Fruit fly (Drosophila melanogaster) whole organism, embryonic: Measurements from ENCODE around the gene Est-P.
A peak's percentile ranks its signal among the peaks of the same experiment; 100 is the strongest.

Experiments used
- Abd-B ChIP-seq: fragments of 200-800 bp; sonication (Bioruptor generic); optimal IDR thresholded peaks from 2 replicates; lab custom pipeline; 2018; ENCODE audit warnings: missing biosample characterization, mild to moderate bottlenecking, missing genetic modification characterization, moderate library complexity
- CG10654 ChIP-seq: fragments of 200-800 bp; sonication (Bioruptor generic); optimal IDR thresholded peaks from 2 replicates; lab custom pipeline; 2016; ENCODE audit warnings: missing biosample characterization, missing genetic modification characterization
- CG11504 ChIP-seq: fragments of 200-800 bp; sonication (Bioruptor generic); optimal IDR thresholded peaks from 3 replicates; lab custom pipeline; 2019; ENCODE audit warnings: missing biosample characterization, mild to moderate bottlenecking, missing genetic modification characterization, moderate library complexity
- CG11695 ChIP-seq: fragments of 200-800 bp; sonication (Bioruptor generic); IDR thresholded peaks from 3 replicates; pipeline ENCODE4 v1.3.6; 2022; ENCODE audit warnings: missing biosample characterization, missing genetic modification characterization
- CG15269 ChIP-seq: fragments of 200-800 bp; sonication (Bioruptor generic); optimal IDR thresholded peaks from 2 replicates; lab custom pipeline; 2018; ENCODE audit warnings: missing biosample characterization, mild to moderate bottlenecking, missing genetic modification characterization, moderate library complexity
- CG17802 ChIP-seq: fragments of 200-800 bp; sonication (Bioruptor generic); optimal IDR thresholded peaks from 2 replicates; lab custom pipeline; 2018; ENCODE audit warnings: missing biosample characterization, mild to moderate bottlenecking, missing genetic modification characterization, moderate library complexity
- CG18476 ChIP-seq: fragments of 200-800 bp; sonication (Bioruptor generic); optimal IDR thresholded peaks from 2 replicates; lab custom pipeline; 2016; ENCODE audit warnings: missing biosample characterization, mild to moderate bottlenecking, missing genetic modification characterization
- CG18599 ChIP-seq: fragments of 200-800 bp; sonication (Bioruptor generic); optimal IDR thresholded peaks from 3 replicates; lab custom pipeline; 2017; ENCODE audit warnings: missing biosample characterization, missing genetic modification characterization, mild to moderate bottlenecking, moderate library complexity, missing genetic modification reagents
- CG2678 ChIP-seq: fragments of 200-800 bp; sonication (Bioruptor generic); optimal IDR thresholded peaks from 3 replicates; lab custom pipeline; 2019; ENCODE audit warnings: missing biosample characterization, mild to moderate bottlenecking, missing genetic modification characterization, moderate library complexity
- CG30403 ChIP-seq: fragments of 200-800 bp; sonication (Bioruptor generic); optimal IDR thresholded peaks from 3 replicates; lab custom pipeline; 2016; ENCODE audit warnings: missing biosample characterization, missing genetic modification characterization
- CG3281 ChIP-seq: fragments of 200-800 bp; sonication (Bioruptor generic); optimal IDR thresholded peaks from 3 replicates; lab custom pipeline; 2017; ENCODE audit warnings: missing biosample characterization, mild to moderate bottlenecking, missing genetic modification characterization
- CG4820 ChIP-seq: fragments of 200-800 bp; sonication (Bioruptor generic); optimal IDR thresholded peaks from 3 replicates; lab custom pipeline; 2016; ENCODE audit warnings: missing biosample characterization, missing genetic modification characterization
- CG7839 ChIP-seq: fragments of 200-800 bp; sonication (Bioruptor generic); optimal IDR thresholded peaks from 3 replicates; lab custom pipeline; 2018; ENCODE audit warnings: missing biosample characterization, mild to moderate bottlenecking, missing genetic modification characterization, moderate library complexity
- Camta ChIP-seq: fragments of 200-800 bp; sonication (Bioruptor generic); optimal IDR thresholded peaks from 2 replicates; lab custom pipeline; 2016; ENCODE audit warnings: missing biosample characterization, missing genetic modification characterization
- CoRest ChIP-seq: fragments of 200-800 bp; sonication (Bioruptor generic); optimal IDR thresholded peaks from 3 replicates; lab custom pipeline; 2018; ENCODE audit warnings: missing biosample characterization, mild to moderate bottlenecking, missing genetic modification characterization, moderate library complexity
- Drgx ChIP-seq: fragments of 200-800 bp; sonication (Bioruptor generic); IDR thresholded peaks from 2 replicates; pipeline ENCODE4 v1.3.6; 2022; ENCODE audit warnings: missing biosample characterization, missing genetic modification characterization
- Meics ChIP-seq: fragments of 200-800 bp; sonication (Bioruptor generic); optimal IDR thresholded peaks from 2 replicates; lab custom pipeline; 2017; ENCODE audit warnings: missing biosample characterization, mild to moderate bottlenecking, missing genetic modification characterization
- Oli ChIP-seq: fragments of 200-800 bp; sonication (Bioruptor generic); optimal IDR thresholded peaks from 2 replicates; lab custom pipeline; 2018; ENCODE audit warnings: missing biosample characterization, mild to moderate bottlenecking, missing genetic modification characterization, moderate library complexity
- Sox100B ChIP-seq: fragments of 200-800 bp; sonication (Bioruptor generic); optimal IDR thresholded peaks from 3 replicates; lab custom pipeline; 2018; ENCODE audit warnings: missing biosample characterization, mild to moderate bottlenecking, missing genetic modification characterization
- YL-1 ChIP-seq: fragments of 200-800 bp; sonication (Bioruptor generic); optimal IDR thresholded peaks from 3 replicates; lab custom pipeline; 2017; ENCODE audit warnings: missing biosample characterization, mild to moderate bottlenecking, missing genetic modification characterization
- ase ChIP-seq: fragments of 200-800 bp; sonication (Bioruptor generic); IDR thresholded peaks from 3 replicates; pipeline ENCODE4 v1.3.6; 2022; ENCODE audit warnings: missing biosample characterization, missing genetic modification characterization
- corto ChIP-seq: fragments of 200-800 bp; sonication (Bioruptor generic); optimal IDR thresholded peaks from 2 replicates; lab custom pipeline; 2016; ENCODE audit warnings: missing biosample characterization, mild to moderate bottlenecking, missing genetic modification characterization, moderate library complexity
- crol ChIP-seq: fragments of 200-800 bp; sonication (Bioruptor generic); IDR thresholded peaks from 2 replicates; pipeline ENCODE4 v1.3.6; 2022; ENCODE audit warnings: missing biosample characterization, missing genetic modification characterization
- danr ChIP-seq: fragments of 200-800 bp; sonication (Bioruptor generic); IDR thresholded peaks from 2 replicates; pipeline ENCODE4 v1.3.6; 2022; ENCODE audit warnings: missing biosample characterization, missing genetic modification characterization
- dmrt11E ChIP-seq: fragments of 200-800 bp; sonication (Bioruptor generic); optimal IDR thresholded peaks from 3 replicates; lab custom pipeline; 2018; ENCODE audit warnings: missing biosample characterization, mild to moderate bottlenecking, missing genetic modification characterization, moderate library complexity
- dmrt99B ChIP-seq: fragments of 200-800 bp; sonication (Bioruptor generic); optimal IDR thresholded peaks from 2 replicates; lab custom pipeline; 2018; ENCODE audit warnings: missing biosample characterization, mild to moderate bottlenecking, missing genetic modification characterization, moderate library complexity
- dysf ChIP-seq: fragments of 200-800 bp; sonication (Bioruptor generic); IDR thresholded peaks from 3 replicates; pipeline ENCODE4 v1.3.6; 2022; ENCODE audit warnings: missing biosample characterization, missing genetic modification characterization
- esg ChIP-seq: fragments of 200-800 bp; sonication (Bioruptor generic); conservative IDR thresholded peaks from 2 replicates; pipeline ENCODE4 v1.3.6; 2022; ENCODE audit warnings: missing biosample characterization, missing genetic modification characterization
- gem ChIP-seq: fragments of 200-800 bp; sonication (Bioruptor generic); optimal IDR thresholded peaks from 2 replicates; lab custom pipeline; 2019; ENCODE audit warnings: missing biosample characterization, mild to moderate bottlenecking, missing genetic modification characterization, moderate library complexity
- lmd ChIP-seq: fragments of 200-800 bp; sonication (Bioruptor generic); IDR thresholded peaks from 2 replicates; pipeline ENCODE4 v1.3.6; 2022; ENCODE audit warnings: missing biosample characterization, missing genetic modification characterization
- nmo ChIP-seq: fragments of 200-800 bp; sonication (Bioruptor generic); optimal IDR thresholded peaks from 2 replicates; lab custom pipeline; 2018; ENCODE audit warnings: missing biosample characterization, mild to moderate bottlenecking, missing genetic modification characterization, moderate library complexity
- pb ChIP-seq: fragments of 200-800 bp; sonication (Bioruptor generic); optimal IDR thresholded peaks from 3 replicates; lab custom pipeline; 2016; ENCODE audit warnings: missing biosample characterization, missing genetic modification characterization
- phol ChIP-seq: fragments of 200-800 bp; sonication (Bioruptor generic); optimal IDR thresholded peaks from 3 replicates; lab custom pipeline; 2018; ENCODE audit warnings: missing biosample characterization, mild to moderate bottlenecking, missing genetic modification characterization, moderate library complexity
- prd ChIP-seq, 3 experiments: fragments of >200 bp in 2 of 3; fragments of 200-800 bp in 1 of 3; sonication (Bioruptor generic) in 1 of 3; optimal IDR thresholded peaks in 2 of 3; IDR thresholded peaks in 1 of 3; 2 replicates in 2 of 3; 3 replicates in 1 of 3; pipeline versions ENCODE4 v1.3.6 to Lab custom; 2017 to 2022; ENCODE audit warnings: missing biosample characterization in 1 of 3, missing genetic modification characterization in 1 of 3
- row ChIP-seq: fragments of 200-800 bp; sonication (Bioruptor generic); IDR thresholded peaks from 3 replicates; pipeline ENCODE4 v1.3.6; 2022; ENCODE audit warnings: missing biosample characterization, missing genetic modification characterization
- sens ChIP-seq: fragments of 200-800 bp; sonication (Bioruptor generic); peaks from one replicate; lab custom pipeline; 2016; ENCODE audit warnings: missing biosample characterization, missing genetic modification characterization
- ssp ChIP-seq: fragments of 200-800 bp; sonication (Bioruptor generic); IDR thresholded peaks from 2 replicates; pipeline ENCODE4 v1.3.6; 2022; ENCODE audit warnings: missing biosample characterization, missing genetic modification characterization
- stwl ChIP-seq: fragments of 200-800 bp; sonication (Bioruptor generic); optimal IDR thresholded peaks from 3 replicates; lab custom pipeline; 2018; ENCODE audit warnings: missing biosample characterization, mild to moderate bottlenecking, missing genetic modification characterization, moderate library complexity
- tap ChIP-seq: fragments of 200-800 bp; optimal IDR thresholded peaks from 3 replicates; lab custom pipeline; 2019; ENCODE audit warnings: missing biosample characterization, mild to moderate bottlenecking, missing genetic modification characterization, moderate library complexity
- ttk ChIP-seq: fragments of 200-800 bp; sonication (Bioruptor generic); IDR thresholded peaks from 2 replicates; pipeline ENCODE4 v2.1.2; 2022; ENCODE audit warnings: missing biosample characterization, missing genetic modification characterization

The Est-P gene

dm6 chr3L:12223635-12224016 is 33.1 kb downstream of the Est-P start:
- TF ChIP-seq CoRest (tag; lab: Kevin White, UChicago) (peak; percentile 7), Oli (peak; percentile 15), dmrt11E (no peak), gem (peak; percentile 38), Sox100B (GFP tag; lab: Kevin White, UChicago) (peak; percentile 28), sens (GFP tag; lab: Kevin White, UChicago) (peak; percentile 83), esg (GFP tag; lab: Robert Waterston, UW) (no peak), row (GFP tag; lab: Robert Waterston, UW) (peak; percentile 27; the same call in 1 of the 3 replicates), Abd-B (GFP tag; lab: Kevin White, UChicago) (no peak), CG18599 (GFP tag; lab: Kevin White, UChicago) (peak; percentile 43), crol (GFP tag; lab: Robert Waterston, UW) (0 out of 2 replicates have a peak, but pooled peaks have one; percentile 4), dmrt99B (tag; lab: Kevin White, UChicago) (peak; percentile 23), CG10654 (GFP tag; lab: Kevin White, UChicago) (no peak), tap (tag; lab: Kevin White, UChicago) (peak; percentile 9), CG18476 (GFP tag; lab: Kevin White, UChicago) (peak; percentile 15), CG3281 (GFP tag; lab: Kevin White, UChicago) (peak; percentile 22), CG2678 (tag; lab: Kevin White, UChicago) (peak; percentile 11), ttk (no peak), YL-1 (GFP tag; lab: Kevin White, UChicago) (no peak), lmd (GFP tag; lab: Robert Waterston, UW) (peak; percentile 42), corto (GFP tag; lab: Kevin White, UChicago) (no peak), prd (optimal IDR thresholded peaks at IDR 0.05; lab: Kevin White, UChicago) (no peak), prd (GFP tag; IDR thresholded peaks at IDR 0.05; lab: Robert Waterston, UW) (peak; percentile 45; the same call in 1 of the 3 replicates), CG11695 (GFP tag; lab: Robert Waterston, UW) (peak; percentile 36; the same call in 1 of the 3 replicates), CG15269 (tag; lab: Kevin White, UChicago) (peak; percentile 9), phol (tag; lab: Kevin White, UChicago) (peak; percentile 7), dysf (GFP tag; lab: Robert Waterston, UW) (0 out of 3 replicates have a peak, but pooled peaks have one; percentile 37), danr (GFP tag; lab: Robert Waterston, UW) (0 out of 2 replicates have a peak, but pooled peaks have one; percentile 11), nmo (peak; percentile 10), CG7839 (peak; percentile 8), Drgx (GFP tag; lab: Robert Waterston, UW) (peak; percentile 38; the same call in 1 of the 2 replicates), Camta (GFP tag; lab: Kevin White, UChicago) (no peak), CG17802 (tag; lab: Kevin White, UChicago) (no peak), CG30403 (GFP tag; lab: Kevin White, UChicago) (peak; percentile 24), Meics (GFP tag; lab: Kevin White, UChicago) (peak; percentile 38), CG11504 (peak; percentile 34), CG4820 (GFP tag; lab: Kevin White, UChicago) (no peak), pb (no peak), stwl (no peak), ase (0 out of 3 replicates have a peak, but pooled peaks have one; percentile 4), ssp (GFP tag; lab: Robert Waterston, UW) (0 out of 2 replicates have a peak, but pooled peaks have one; percentile 7)
